Worm (Caenorhabditis elegans): ENCODE data around the gene grl-14.

The grl-14 gene

DNA sequence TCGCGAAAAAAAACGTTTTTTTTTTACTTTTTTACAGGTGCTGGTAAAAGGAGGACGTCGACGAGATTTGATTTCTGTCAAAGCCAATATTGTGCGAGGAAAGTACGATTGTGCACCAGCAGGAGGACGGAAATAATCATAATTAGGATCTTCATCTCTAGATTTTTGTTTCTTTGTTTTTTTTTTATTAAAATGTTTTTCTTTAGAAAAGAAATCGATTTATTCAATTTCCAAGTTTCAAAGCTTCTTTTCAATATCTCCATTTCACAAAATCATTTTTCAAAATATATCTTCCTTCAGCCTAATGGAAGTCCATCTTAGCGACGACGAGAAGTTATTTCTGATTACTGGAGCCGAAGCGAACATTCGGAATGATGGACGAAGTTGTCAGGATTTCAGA is 13.2 kb downstream of the grl-14 start, which contains the start of gene exos-7:
TSS of gene exos-7 (plus strand) at position 301 of the 400 bp plus-strand sequence.
- no peak for TF ChIP-seq spr-1 (tag; optimal IDR thresholded peaks at IDR 0.05)
- no peak for TF ChIP-seq F44E2.7 (GFP tag; IDR thresholded peaks at IDR 0.05)
- no peak for TF ChIP-seq lin-38 (GFP tag; IDR thresholded peaks at IDR 0.05)
- no peak for TF ChIP-seq snpc-1.2 (GFP tag; IDR thresholded peaks at IDR 0.05)
- TF ChIP-seq Y48G9A.11 (GFP tag; IDR thresholded peaks at IDR 0.05), result no peak
- no peak for TF ChIP-seq nhr-237 (tag; optimal IDR thresholded peaks at IDR 0.05)

DNA sequence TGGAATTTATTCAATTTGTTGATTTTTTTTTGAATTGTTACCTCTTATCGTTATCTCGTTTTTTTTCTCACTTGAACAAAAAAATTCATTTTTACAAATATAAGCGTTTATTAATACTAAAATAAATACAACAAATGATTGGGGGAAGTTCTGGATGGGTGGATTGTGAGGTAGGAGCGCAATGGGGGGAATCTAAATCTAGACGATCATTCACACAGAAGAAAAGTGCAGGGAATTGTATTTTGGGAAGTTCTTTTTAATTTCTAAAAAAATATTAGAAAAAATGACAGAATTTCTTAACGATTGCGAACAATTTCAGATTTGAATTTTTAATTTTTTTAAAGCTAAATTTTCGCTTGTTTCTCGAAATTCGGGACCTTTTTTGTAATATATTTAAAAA is 16.1 kb downstream of the grl-14 start:
- TF ChIP-seq madf-5 (GFP tag; IDR thresholded peaks at IDR 0.05) (no peak), Y5F2A.4 (GFP tag; optimal IDR thresholded peaks at IDR 0.05) (no peak), lin-39 (tag; optimal IDR thresholded peaks at IDR 0.05) (no peak), ces-1 (GFP tag; optimal IDR thresholded peaks at IDR 0.05) (no peak), D1046.2 (GFP tag; IDR thresholded peaks at IDR 0.05) (no peak), ZK546.5 (tag; optimal IDR thresholded peaks at IDR 0.05) (no peak), egl-43 (GFP tag; IDR thresholded peaks at IDR 0.05) (no peak), nhr-237 (tag; optimal IDR thresholded peaks at IDR 0.05) (no peak), nhr-102 (tag; optimal IDR thresholded peaks at IDR 0.05) (no peak), Y48G9A.11 (GFP tag; IDR thresholded peaks at IDR 0.05) (no peak), ceh-82 (tag; optimal IDR thresholded peaks at IDR 0.05) (no peak), nhr-111 (GFP tag; optimal IDR thresholded peaks at IDR 0.05) (no peak), dmd-8 (GFP tag; IDR thresholded peaks at IDR 0.05) (no peak), daf-12 (tag; optimal IDR thresholded peaks at IDR 0.05) (no peak), F37D6.2 (tag; optimal IDR thresholded peaks at IDR 0.05) (no peak)

DNA sequence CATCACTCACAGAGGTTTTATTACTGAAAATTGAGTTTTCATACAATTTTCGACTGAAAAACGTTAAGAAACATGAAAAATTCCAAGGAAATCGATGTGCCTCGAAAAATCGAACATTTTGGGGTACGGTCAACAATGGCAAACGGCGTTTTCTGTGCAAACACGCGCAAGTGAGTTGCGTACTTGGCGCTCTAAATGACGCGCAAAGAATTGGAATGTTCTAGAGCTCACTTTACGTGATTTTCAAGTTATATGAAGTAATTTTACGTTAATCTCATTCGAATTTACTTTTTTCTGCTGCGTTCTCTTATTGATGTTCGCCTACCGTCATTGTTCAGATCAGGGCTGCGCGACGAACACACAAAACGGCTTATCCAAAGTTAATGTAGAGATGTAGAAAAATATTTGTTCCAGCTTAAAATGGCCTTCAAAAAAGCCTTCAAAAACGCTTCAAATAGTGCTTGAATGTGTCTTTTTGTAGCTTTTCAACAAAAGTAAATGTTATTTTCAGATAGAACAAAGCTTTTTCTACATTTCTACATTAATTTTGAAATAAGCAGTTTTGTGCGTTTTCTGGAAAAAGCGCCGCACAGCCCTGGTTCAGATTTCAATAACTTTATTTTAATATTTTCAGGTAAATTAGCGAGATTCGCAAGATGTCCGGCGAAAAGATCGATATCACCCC is 20.3 kb downstream of the grl-14 start, which contains the start of the genes F31D4.2 and fkb-6:
TSS of gene F31D4.2 (minus strand) at position 23 of the 685 bp plus-strand sequence.
TSS of gene fkb-6 (plus strand) at position 635 of the 685 bp plus-strand sequence.
- peak; percentile 52 for TF ChIP-seq dmd-6 (GFP tag; IDR thresholded peaks at IDR 0.05)
- TF ChIP-seq mep-1 (tag; optimal IDR thresholded peaks at IDR 0.05), result peak; percentile 68
- TF ChIP-seq F10B5.3 (tag; optimal IDR thresholded peaks at IDR 0.05), result no peak
- no peak for TF ChIP-seq daf-12 (tag; optimal IDR thresholded peaks at IDR 0.05)
- TF ChIP-seq jun-1 (tag; optimal IDR thresholded peaks at IDR 0.05), result peak; percentile 15
- no peak for TF ChIP-seq D1046.2 (GFP tag; IDR thresholded peaks at IDR 0.05)
- no peak for TF ChIP-seq lin-29 (GFP tag; IDR thresholded peaks at IDR 0.05)
- no peak for TF ChIP-seq lim-7 (GFP tag; IDR thresholded peaks at IDR 0.05)
- TF ChIP-seq tag-97 (GFP tag; IDR thresholded peaks at IDR 0.05), result no peak
- no peak for TF ChIP-seq set-16 (GFP tag; IDR thresholded peaks at IDR 0.05)
- TF ChIP-seq ztf-11 (tag; optimal IDR thresholded peaks at IDR 0.05), result no peak
- no peak for TF ChIP-seq skn-1 (tag; optimal IDR thresholded peaks at IDR 0.05)
- TF ChIP-seq Y48G9A.11 (GFP tag; IDR thresholded peaks at IDR 0.05), result 0 out of 2 replicates have a peak, but pooled peaks have one; percentile 5
- TF ChIP-seq unc-62 (GFP tag; optimal IDR thresholded peaks at IDR 0.05 in 1 of 2), result peak in 1 of 2 experiments; percentile 99
- TF ChIP-seq unc-62 (tag; optimal IDR thresholded peaks at IDR 0.05), result no peak
- no peak for TF ChIP-seq ceh-44 (GFP tag; IDR thresholded peaks at IDR 0.05)
- no peak for TF ChIP-seq zip-11 (GFP tag; IDR thresholded peaks at IDR 0.05)
- TF ChIP-seq nhr-42 (GFP tag; IDR thresholded peaks at IDR 0.05), result no peak
- no peak for TF ChIP-seq lin-39 (tag; optimal IDR thresholded peaks at IDR 0.05)
- TF ChIP-seq ceh-32 (tag; optimal IDR thresholded peaks at IDR 0.05; ENCODE audit: poor library complexity), result no peak
- peak; percentile 74 for TF ChIP-seq mdt-29 (GFP tag; IDR thresholded peaks at IDR 0.05)
- TF ChIP-seq dve-1 (tag; optimal IDR thresholded peaks at IDR 0.05; ENCODE audit: insufficient read depth), result peak; percentile 75
- TF ChIP-seq unc-130 (GFP tag; optimal IDR thresholded peaks at IDR 0.05), result no peak
- TF ChIP-seq nhr-48 (tag; optimal IDR thresholded peaks at IDR 0.05), result no peak
- TF ChIP-seq nhr-10 (tag; optimal IDR thresholded peaks at IDR 0.05), result no peak
- no peak for TF ChIP-seq madf-5 (GFP tag; IDR thresholded peaks at IDR 0.05)
- peak; percentile 11 for TF ChIP-seq F37D6.2 (tag; optimal IDR thresholded peaks at IDR 0.05)
- no peak for TF ChIP-seq gei-8 (GFP tag; optimal IDR thresholded peaks at IDR 0.05)
- TF ChIP-seq spr-3 (GFP tag; optimal IDR thresholded peaks at IDR 0.05), result no peak
- peak; percentile 58 for TF ChIP-seq hlh-11 (tag; optimal IDR thresholded peaks at IDR 0.05)
- TF ChIP-seq R02D3.7 (tag; optimal IDR thresholded peaks at IDR 0.05), result no peak
- no peak for TF ChIP-seq nhr-102 (tag; optimal IDR thresholded peaks at IDR 0.05)
- TF ChIP-seq ceh-28 (tag; optimal IDR thresholded peaks at IDR 0.05), result peak; percentile 22
- TF ChIP-seq lin-13 (GFP tag; optimal IDR thresholded peaks at IDR 0.05), result no peak
- no peak for TF ChIP-seq nhr-76 (tag; optimal IDR thresholded peaks at IDR 0.05)

All from whole organism, L4 larva.